Worm (Caenorhabditis elegans) whole organism, early embryonic: ENCODE results near the gene sdz-36.

ENCODE experiments used
- B0310.2 ChIP-seq: sonication (generic microtip); optimal IDR thresholded peaks from 2 replicates; lab custom pipeline; 2016; ENCODE audit warnings: mild to moderate bottlenecking, missing genetic modification characterization, missing compliant biosample characterization
- F13C5.2 ChIP-seq: sonication (generic microtip); optimal IDR thresholded peaks from 2 replicates; lab custom pipeline; 2017; ENCODE audit warnings: mild to moderate bottlenecking, missing genetic modification characterization, inconsistent platforms, missing compliant biosample characterization
- ama-1 ChIP-seq: fragments of 150-350 bp; optimal IDR thresholded peaks from 2 replicates; lab custom pipeline; 2014
- ceh-13 ChIP-seq: fragments of 200-800 bp; sonication (Bioruptor generic); optimal IDR thresholded peaks from 2 replicates; lab custom pipeline; 2018; ENCODE audit warnings: mild to moderate bottlenecking, missing genetic modification characterization, missing compliant biosample characterization
- ceh-36 ChIP-seq: sonication (generic microtip); optimal IDR thresholded peaks from 2 replicates; lab custom pipeline; 2016; ENCODE audit warnings: missing genetic modification characterization, inconsistent platforms, missing compliant biosample characterization
- ets-7 ChIP-seq: sonication (generic microtip); optimal IDR thresholded peaks from 2 replicates; lab custom pipeline; 2016; ENCODE audit warnings: missing genotype, missing genetic modification characterization, missing compliant biosample characterization
- hmg-4 ChIP-seq: fragments of 200-800 bp; sonication (Bioruptor generic); optimal IDR thresholded peaks from 2 replicates; lab custom pipeline; 2018; ENCODE audit warnings: mild to moderate bottlenecking, missing genetic modification characterization, missing compliant biosample characterization
- scrt-1 ChIP-seq: fragments of 200-800 bp; sonication (Bioruptor generic); IDR thresholded peaks from 2 replicates; pipeline ENCODE4 v1.3.6; 2022; ENCODE audit warnings: missing genetic modification characterization, missing compliant biosample characterization
- sea-1 ChIP-seq: fragments of 200-800 bp; sonication (Bioruptor generic); conservative IDR thresholded peaks from 2 replicates; pipeline ENCODE4 v1.3.6; 2022; ENCODE audit warnings: missing genetic modification characterization, missing compliant biosample characterization
- tbx-11 ChIP-seq: fragments of 200-800 bp; sonication (Bioruptor generic); IDR thresholded peaks from 2 replicates; pipeline ENCODE4 v1.3.6; 2022; ENCODE audit warnings: missing genetic modification characterization, missing compliant biosample characterization
- tbx-37 ChIP-seq: fragments of 200-800 bp; sonication (Bioruptor generic); conservative IDR thresholded peaks from 2 replicates; pipeline ENCODE4 v1.3.6; 2022; ENCODE audit warnings: missing genetic modification reagents, missing genetic modification characterization, missing compliant biosample characterization

DNA sequence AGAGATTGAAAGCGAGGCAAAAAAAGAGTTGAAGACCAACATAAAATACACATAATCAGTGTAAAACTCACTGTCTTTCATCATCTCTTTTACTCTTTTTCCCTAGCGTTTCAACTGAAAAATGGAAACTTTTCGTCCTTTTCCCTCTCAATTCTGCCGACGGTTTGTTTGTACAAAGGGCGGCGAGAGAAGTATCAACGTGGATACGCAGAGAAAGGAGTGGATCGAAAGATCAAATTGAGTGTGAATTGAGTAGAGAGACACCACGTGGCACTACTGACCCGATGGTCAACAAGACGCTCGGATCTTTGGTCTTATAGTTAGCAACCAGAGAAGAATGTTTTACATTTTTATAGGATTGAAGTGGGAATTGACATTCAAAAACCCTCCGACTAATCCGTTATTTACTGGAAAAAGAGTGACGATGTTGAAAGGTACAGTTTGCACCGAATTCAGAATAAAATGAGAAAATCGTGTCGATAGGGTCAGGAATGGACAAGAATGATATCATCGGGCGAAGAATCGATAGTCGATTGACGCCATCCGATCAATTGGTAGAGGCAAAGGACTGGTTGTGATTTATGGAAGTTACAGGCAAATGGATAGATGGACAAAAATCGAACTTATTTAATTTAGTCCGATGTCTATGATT lies 19.6 kb upstream of the sdz-36 start:
- no peak for TF ChIP-seq tbx-11
- no peak for TF ChIP-seq ama-1 (lab: Kevin White, UChicago)
- TF ChIP-seq tbx-37 (GFP tag; lab: Robert Waterston, UW) = no peak
- TF ChIP-seq B0310.2 (tag; lab: Kevin White, UChicago) = no peak
- TF ChIP-seq ceh-13 (GFP tag; lab: Kevin White, UChicago) = no peak
- no peak for TF ChIP-seq scrt-1 (GFP tag; lab: Robert Waterston, UW)
- TF ChIP-seq ets-7 (tag; lab: Kevin White, UChicago) = no peak
- TF ChIP-seq ceh-36 = no peak
- no peak for TF ChIP-seq hmg-4 (GFP tag; lab: Kevin White, UChicago)
- no peak for TF ChIP-seq F13C5.2
- no peak for TF ChIP-seq sea-1 (GFP tag; lab: Robert Waterston, UW)
